Fruit fly (Drosophila melanogaster) whole organism, wandering third instar larva: Measurements from ENCODE around the gene CG13117.

ENCODE experiments used
- Abd-B ChIP-seq: fragments of >200 bp; optimal IDR thresholded peaks from 2 replicates; lab custom pipeline; 2017; ENCODE audit warnings: missing biosample characterization, missing genetic modification characterization
- CG32264 ChIP-seq: fragments of 200-800 bp; sonication (Bioruptor generic); optimal IDR thresholded peaks from 2 replicates; lab custom pipeline; 2016; ENCODE audit warnings: missing biosample characterization, missing genetic modification characterization
- CG9705 ChIP-seq: fragments of 200-800 bp; sonication (Bioruptor generic); optimal IDR thresholded peaks from 2 replicates; lab custom pipeline; 2018; ENCODE audit warnings: missing biosample characterization, mild to moderate bottlenecking, missing genetic modification characterization
- CrebA ChIP-seq: fragments of 200-800 bp; sonication (Bioruptor generic); optimal IDR thresholded peaks from 2 replicates; lab custom pipeline; 2016; ENCODE audit warnings: missing biosample characterization, mild to moderate bottlenecking, missing genetic modification characterization, borderline replicate concordance
- Dfd ChIP-seq: fragments of >200 bp; optimal IDR thresholded peaks from 2 replicates; lab custom pipeline; 2017; ENCODE audit warnings: missing biosample characterization, missing genetic modification characterization
- Dif ChIP-seq: fragments of 200-275, 200-300 bp; sonication (Bioruptor generic); optimal IDR thresholded peaks from 2 replicates; lab custom pipeline; 2018; ENCODE audit warnings: missing biosample characterization, missing genetic modification characterization; ENCODE audit not compliant: partially characterized antibody
- GATAd ChIP-seq: sonication (Bioruptor generic); optimal IDR thresholded peaks from 2 replicates; lab custom pipeline; 2016; ENCODE audit warnings: missing biosample characterization, missing genetic modification characterization
- HLH106 ChIP-seq: fragments of 200-800 bp; optimal IDR thresholded peaks from 3 replicates; lab custom pipeline; 2019; ENCODE audit warnings: missing biosample characterization, mild to moderate bottlenecking, missing genetic modification characterization, moderate library complexity
- Hnf4 ChIP-seq: fragments of 200-800 bp; sonication (Bioruptor generic); optimal IDR thresholded peaks from 2 replicates; lab custom pipeline; 2016; ENCODE audit warnings: missing biosample characterization, mild to moderate bottlenecking, missing genetic modification characterization
- Hr78 ChIP-seq: fragments of >200 bp; optimal IDR thresholded peaks from 2 replicates; lab custom pipeline; 2017; ENCODE audit warnings: missing biosample characterization, missing genetic modification characterization
- Hr83 ChIP-seq: fragments of 200-300 bp; sonication (Bioruptor generic); optimal IDR thresholded peaks from 2 replicates; lab custom pipeline; 2016; ENCODE audit warnings: missing biosample characterization, mild to moderate bottlenecking, missing genetic modification characterization, moderate library complexity; ENCODE audit not compliant: poor library complexity, severe bottlenecking
- Jra ChIP-seq: sonication (Bioruptor generic); optimal IDR thresholded peaks from 2 replicates; lab custom pipeline; 2016; ENCODE audit warnings: missing biosample characterization, missing genetic modification characterization
- Mio ChIP-seq: sonication (Bioruptor generic); optimal IDR thresholded peaks from 2 replicates; lab custom pipeline; 2016; ENCODE audit warnings: missing biosample characterization, missing genetic modification characterization
- Myc ChIP-seq: fragments of >200 bp; optimal IDR thresholded peaks from 2 replicates; lab custom pipeline; 2017
- N ChIP-seq: fragments of >200 bp; optimal IDR thresholded peaks from 2 replicates; lab custom pipeline; 2018; ENCODE audit warnings: missing biosample characterization, missing external identifiers, missing genetic modification characterization
- OdsH ChIP-seq: fragments of 200-800 bp; sonication (Bioruptor generic); optimal IDR thresholded peaks from 2 replicates; lab custom pipeline; 2016; ENCODE audit warnings: missing biosample characterization, mild to moderate bottlenecking, missing genetic modification characterization
- Rel ChIP-seq, 2 experiments: fragments of 200-800 bp; sonication (Bioruptor generic) in 1 of 2; optimal IDR thresholded peaks; 2 replicates in 1 of 2; 3 replicates in 1 of 2; lab custom pipeline; 2016 to 2019; ENCODE audit warnings: mild to moderate bottlenecking in 2 of 2, missing biosample characterization in 2 of 2, missing genetic modification characterization in 2 of 2, moderate library complexity in 1 of 2
- Sp1 ChIP-seq: fragments of 200-800 bp; sonication (Bioruptor generic); optimal IDR thresholded peaks from 3 replicates; lab custom pipeline; 2019; ENCODE audit warnings: missing biosample characterization, mild to moderate bottlenecking, missing genetic modification characterization, moderate library complexity
- br ChIP-seq: fragments of 200-800 bp; sonication (Bioruptor generic); optimal IDR thresholded peaks from 2 replicates; lab custom pipeline; 2016; ENCODE audit warnings: missing biosample characterization, missing genetic modification characterization
- dl ChIP-seq, 2 experiments: fragments of 175-275, 200-275 bp in 1 of 2; fragments of 200-275 bp in 1 of 2; sonication (Bioruptor generic); optimal IDR thresholded peaks; lab custom pipeline; 2018; ENCODE audit warnings: mild to moderate bottlenecking in 2 of 2, missing biosample characterization in 2 of 2, missing genetic modification characterization in 2 of 2, moderate library complexity in 2 of 2; ENCODE audit not compliant: partially characterized antibody in 2 of 2, insufficient read depth in 1 of 2
- dmrt93B ChIP-seq: fragments of 200-800 bp; sonication (Bioruptor generic); optimal IDR thresholded peaks from 2 replicates; lab custom pipeline; 2018; ENCODE audit warnings: missing biosample characterization, mild to moderate bottlenecking, missing genetic modification characterization
- dsf ChIP-seq: sonication (Bioruptor generic); optimal IDR thresholded peaks from 2 replicates; lab custom pipeline; 2016; ENCODE audit warnings: missing biosample characterization, missing genetic modification characterization, borderline replicate concordance
- ey ChIP-seq: fragments of 200-800 bp; sonication (Bioruptor generic); optimal IDR thresholded peaks from 2 replicates; lab custom pipeline; 2016; ENCODE audit warnings: missing biosample characterization, missing genetic modification characterization
- foxo ChIP-seq, 2 experiments: fragments of 200-800 bp; sonication (Bioruptor generic); optimal IDR thresholded peaks; 2 replicates in 1 of 2; 3 replicates in 1 of 2; lab custom pipeline; 2016 to 2017; ENCODE audit warnings: missing biosample characterization in 2 of 2, missing genetic modification characterization in 2 of 2
- fru ChIP-seq: fragments of 200-800 bp; sonication (Bioruptor generic); optimal IDR thresholded peaks from 3 replicates; lab custom pipeline; 2016; ENCODE audit warnings: missing biosample characterization, mild to moderate bottlenecking, missing genetic modification characterization
- h ChIP-seq: fragments of 200-800 bp; sonication (Bioruptor generic); optimal IDR thresholded peaks from 3 replicates; lab custom pipeline; 2016; ENCODE audit warnings: missing biosample characterization, mild to moderate bottlenecking, missing genetic modification characterization
- jim ChIP-seq: fragments of 175-275, 200-325 bp; sonication (Bioruptor generic); optimal IDR thresholded peaks from 2 replicates; lab custom pipeline; 2016; ENCODE audit warnings: missing biosample characterization, mild to moderate bottlenecking, missing genetic modification characterization
- lola ChIP-seq: fragments of >200 bp; optimal IDR thresholded peaks from 2 replicates; lab custom pipeline; 2017; ENCODE audit warnings: missing biosample characterization, missing genetic modification characterization
- psq ChIP-seq: fragments of 200-800 bp; sonication (Bioruptor generic); optimal IDR thresholded peaks from 3 replicates; lab custom pipeline; 2017; ENCODE audit warnings: missing biosample characterization, mild to moderate bottlenecking, missing genetic modification characterization, moderate library complexity
- rgr ChIP-seq: fragments of 200-800 bp; sonication (Bioruptor generic); optimal IDR thresholded peaks from 3 replicates; lab custom pipeline; 2016; ENCODE audit warnings: missing biosample characterization, mild to moderate bottlenecking, missing genetic modification characterization
- sage ChIP-seq: fragments of 200-800 bp; sonication (Bioruptor generic); optimal IDR thresholded peaks from 2 replicates; lab custom pipeline; 2016; ENCODE audit warnings: missing biosample characterization, mild to moderate bottlenecking, missing genetic modification characterization
- sv ChIP-seq: fragments of 200-800 bp; sonication (Bioruptor generic); optimal IDR thresholded peaks from 3 replicates; lab custom pipeline; 2016; ENCODE audit warnings: missing biosample characterization, missing genetic modification characterization
- tai ChIP-seq: sonication (Bioruptor generic); optimal IDR thresholded peaks from 2 replicates; lab custom pipeline; 2016; ENCODE audit warnings: missing biosample characterization, missing genetic modification characterization
- usp ChIP-seq: fragments of >200 bp; optimal IDR thresholded peaks from 2 replicates; lab custom pipeline; 2017; ENCODE audit warnings: missing biosample characterization, missing genetic modification characterization
- woc ChIP-seq: sonication (Bioruptor generic); optimal IDR thresholded peaks from 2 replicates; lab custom pipeline; 2016; ENCODE audit warnings: missing biosample characterization, mild to moderate bottlenecking, missing genetic modification characterization

The CG13117 gene

DNA sequence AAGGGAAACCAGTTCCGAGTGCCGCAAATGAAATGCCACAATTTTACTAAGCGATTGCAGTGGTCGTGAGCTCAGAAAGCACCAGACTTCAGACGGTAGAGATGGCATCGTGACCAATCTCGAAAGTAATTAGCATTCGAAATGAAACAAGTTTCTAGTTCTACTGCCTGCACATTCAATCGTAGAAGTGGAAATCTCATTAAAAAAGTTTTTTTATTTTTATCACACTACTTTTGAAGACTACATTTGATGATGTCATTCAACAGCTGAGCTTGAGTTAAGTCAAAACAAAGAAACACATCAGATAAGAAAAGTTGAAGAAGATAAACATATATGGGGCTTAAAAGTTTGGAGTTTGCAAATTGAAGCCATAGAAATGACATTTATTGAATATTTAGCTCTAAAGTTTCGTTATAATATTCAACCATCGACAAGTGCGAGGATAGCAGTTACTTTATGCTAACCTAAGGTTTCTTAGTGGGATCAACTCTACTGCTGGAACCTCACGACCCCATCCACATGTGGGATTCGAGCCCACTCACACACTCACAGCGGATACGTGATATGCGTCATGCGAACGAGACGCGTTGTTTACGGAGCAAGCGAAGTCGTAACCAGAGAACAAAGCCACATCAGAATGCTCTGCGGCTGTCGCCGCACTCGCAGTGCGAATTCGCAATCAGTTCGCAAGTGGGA is at the start of gene CG13117:
TSS of gene CG13117 (plus strand) at position 646 of the 696 bp plus-strand sequence.
- peak; percentile 34 for TF ChIP-seq OdsH (GFP tag; lab: Kevin White, UChicago)
- peak; percentile 10 for TF ChIP-seq CG9705 (GFP tag; lab: Kevin White, UChicago)
- peak; percentile 14 for TF ChIP-seq fru
- TF ChIP-seq ey (GFP tag; lab: Kevin White, UChicago) = peak; percentile 15
- peak; percentile 5 for TF ChIP-seq psq (GFP tag; lab: Kevin White, UChicago)
- peak; percentile 31 for TF ChIP-seq dmrt93B (GFP tag; lab: Kevin White, UChicago)
- TF ChIP-seq Jra (GFP tag; lab: Kevin White, UChicago) = peak; percentile 63
- TF ChIP-seq dsf (GFP tag; lab: Kevin White, UChicago) = no peak
- peak; percentile 35 for TF ChIP-seq Sp1 (GFP tag; lab: Kevin White, UChicago)
- TF ChIP-seq br (GFP tag; lab: Kevin White, UChicago) = peak; percentile 19
- TF ChIP-seq Mio (GFP tag; lab: Kevin White, UChicago) = no peak
- no peak for TF ChIP-seq lola (GFP tag; lab: Kevin White, UChicago)
- peak; percentile 51 for TF ChIP-seq HLH106
- TF ChIP-seq woc (GFP tag; lab: Kevin White, UChicago) = peak; percentile 19
- peak; percentile 0 for TF ChIP-seq Dif (GFP tag; lab: Kevin White, UChicago)
- TF ChIP-seq CrebA = no peak
- TF ChIP-seq foxo (GFP tag; optimal IDR thresholded peaks at IDR 0.05; lab: Kevin White, UChicago) = peak in 1 of 2 experiments; percentile 31

DNA sequence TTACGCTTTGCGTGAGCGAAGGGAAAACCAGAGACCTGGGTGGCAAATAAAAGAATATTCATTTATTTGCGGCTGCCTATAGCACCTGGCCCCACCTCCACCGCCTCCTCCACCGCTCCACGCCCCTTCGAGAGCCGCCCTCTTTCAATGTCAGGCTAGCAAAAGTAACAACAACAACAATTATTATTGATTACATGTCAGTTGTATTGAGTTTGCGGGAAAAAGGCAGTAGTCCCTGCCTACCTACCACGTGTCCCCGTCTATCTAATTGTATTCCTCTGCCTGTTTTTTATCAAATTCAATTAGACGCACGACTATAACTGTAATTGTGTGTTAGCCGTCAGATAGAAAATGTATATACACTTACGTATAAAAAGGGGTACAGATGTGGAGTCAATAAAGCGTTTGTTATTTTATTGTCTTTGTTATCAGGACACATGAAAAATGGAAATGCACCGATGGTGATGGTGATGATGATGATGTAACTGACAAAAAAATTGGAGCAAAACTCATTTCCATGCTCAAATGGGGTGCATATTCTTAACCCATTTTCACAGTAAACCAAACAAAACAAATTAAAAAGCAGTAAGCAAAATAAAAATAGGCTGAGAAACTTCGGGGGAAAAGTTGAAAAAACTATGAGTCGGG is 45.8 kb upstream of the CG13117 start:
- TF ChIP-seq dmrt93B (GFP tag; lab: Kevin White, UChicago) (no peak), sage (GFP tag; lab: Kevin White, UChicago) (no peak), Hnf4 (no peak), tai (GFP tag; lab: Kevin White, UChicago) (no peak)

DNA sequence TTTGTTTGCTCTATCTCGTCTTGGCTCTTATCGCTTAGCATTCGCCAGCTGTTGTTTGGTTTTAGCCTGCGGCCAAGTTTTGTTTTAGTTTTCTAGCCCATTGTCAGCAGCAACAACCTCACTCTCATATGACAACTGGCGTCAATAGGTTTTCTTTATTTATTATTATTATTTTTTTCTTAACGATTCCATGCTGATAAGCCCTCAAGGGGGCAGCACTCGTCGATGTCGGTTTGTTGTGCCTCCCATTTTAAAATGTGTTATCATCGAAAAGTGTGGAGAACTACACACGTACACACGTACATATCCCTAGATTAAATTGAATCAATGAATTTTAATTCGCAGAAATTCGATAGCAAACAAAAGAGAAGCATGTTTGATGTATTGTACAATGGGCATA is 45.2 kb upstream of the CG13117 start:
- TF ChIP-seq rgr (GFP tag; lab: Kevin White, UChicago) = no peak
- TF ChIP-seq dl (GFP tag; optimal IDR thresholded peaks at IDR 0.05; lab: Kevin White, UChicago; ENCODE audit: insufficient read depth in 1 of 2, partially characterized antibody in 2 of 2) = no peak
- no peak for TF ChIP-seq Myc (lab: Kevin White, UChicago)
- no peak for TF ChIP-seq Rel (GFP tag; optimal IDR thresholded peaks at IDR 0.05; lab: Kevin White, UChicago)
- TF ChIP-seq Rel (tag; optimal IDR thresholded peaks at IDR 0.05; lab: Kevin White, UChicago) = no peak
- no peak for TF ChIP-seq lola (GFP tag; lab: Kevin White, UChicago)
- TF ChIP-seq Hr78 (GFP tag; lab: Kevin White, UChicago) = no peak
- no peak for TF ChIP-seq OdsH (GFP tag; lab: Kevin White, UChicago)

DNA sequence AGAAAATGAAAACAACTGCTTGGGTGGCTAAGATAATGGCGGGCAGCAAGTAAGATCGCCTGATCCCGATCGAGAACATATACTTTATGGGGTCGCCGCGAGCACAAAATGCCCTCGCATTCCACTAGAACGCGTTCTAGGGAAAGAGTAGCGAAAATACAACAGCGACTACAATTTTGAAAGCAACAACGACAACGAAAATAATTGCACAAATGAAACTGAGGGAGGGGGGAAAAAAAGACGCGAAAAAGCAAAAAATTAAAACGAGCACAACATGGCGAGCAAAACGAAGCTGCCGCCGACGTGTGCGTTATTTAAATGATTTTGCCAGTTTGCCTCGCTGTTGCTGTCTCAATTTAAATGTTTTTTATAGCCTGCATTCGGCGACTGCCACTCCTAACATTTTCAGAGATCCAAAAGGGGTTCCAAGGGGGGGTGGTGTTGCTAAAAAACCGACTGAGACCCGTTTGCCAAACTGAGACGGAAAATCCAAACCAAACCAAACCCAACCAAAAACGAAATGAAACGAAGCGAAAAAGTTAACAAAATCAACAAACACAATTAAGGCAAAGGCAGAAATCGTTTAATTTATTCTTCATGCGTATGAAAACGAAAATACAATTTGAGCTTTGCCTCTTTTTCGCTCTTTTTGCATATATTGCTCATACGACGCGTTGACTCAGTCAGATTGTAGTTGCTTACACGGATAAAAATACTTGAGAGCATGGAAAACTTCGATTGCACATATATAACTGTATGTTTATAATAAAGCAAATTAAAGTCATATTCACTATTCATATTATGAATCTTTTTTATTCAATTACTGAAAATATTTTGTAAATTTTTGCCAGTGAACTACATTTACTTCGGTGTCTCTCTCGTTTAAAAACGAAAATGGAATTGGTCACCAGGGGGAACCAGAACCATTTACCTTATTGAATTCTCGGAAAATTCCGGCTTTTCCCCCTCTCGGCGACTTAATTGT is 43.8 kb upstream of the CG13117 start:
- TF ChIP-seq psq (GFP tag; lab: Kevin White, UChicago) (peak; percentile 64), usp (GFP tag; lab: Kevin White, UChicago) (no peak), Hr83 (GFP tag; lab: Kevin White, UChicago) (no peak), Hnf4 (peak; percentile 55), jim (GFP tag; lab: Kevin White, UChicago) (peak; percentile 96), Dfd (GFP tag; lab: Kevin White, UChicago) (no peak), lola (GFP tag; lab: Kevin White, UChicago) (no peak), dsf (GFP tag; lab: Kevin White, UChicago) (no peak), Rel (GFP tag; optimal IDR thresholded peaks at IDR 0.05; lab: Kevin White, UChicago) (no peak), Rel (tag; optimal IDR thresholded peaks at IDR 0.05; lab: Kevin White, UChicago) (no peak), N (no peak), OdsH (GFP tag; lab: Kevin White, UChicago) (peak; percentile 76), br (GFP tag; lab: Kevin White, UChicago) (peak; percentile 30), GATAd (GFP tag; lab: Kevin White, UChicago) (no peak), sage (GFP tag; lab: Kevin White, UChicago) (no peak), CG32264 (GFP tag; lab: Kevin White, UChicago) (no peak), HLH106 (peak; percentile 63), h (GFP tag; lab: Kevin White, UChicago) (peak; percentile 68), Myc (lab: Kevin White, UChicago) (no peak), rgr (GFP tag; lab: Kevin White, UChicago) (peak; percentile 74), Dif (GFP tag; lab: Kevin White, UChicago) (no peak), CrebA (no peak), Hr78 (GFP tag; lab: Kevin White, UChicago) (no peak), Abd-B (no peak), sv (GFP tag; lab: Kevin White, UChicago) (peak; percentile 57), CG9705 (GFP tag; lab: Kevin White, UChicago) (no peak), fru (peak; percentile 69), Sp1 (GFP tag; lab: Kevin White, UChicago) (peak; percentile 54), foxo (GFP tag; optimal IDR thresholded peaks at IDR 0.05; lab: Kevin White, UChicago) (peak in 1 of 2 experiments; percentile 76), Jra (GFP tag; lab: Kevin White, UChicago) (peak; percentile 8)
